Fruit fly (Drosophila melanogaster) whole organism, wandering third instar larva: ENCODE measurements around the gene Dcr-1.

ENCODE experiments used
- Abd-B ChIP-seq: fragments of >200 bp; optimal IDR thresholded peaks from 2 replicates; lab custom pipeline; 2017; ENCODE audit warnings: missing biosample characterization, missing genetic modification characterization
- CG9705 ChIP-seq: fragments of 200-800 bp; sonication (Bioruptor generic); optimal IDR thresholded peaks from 2 replicates; lab custom pipeline; 2018; ENCODE audit warnings: missing biosample characterization, mild to moderate bottlenecking, missing genetic modification characterization
- CrebA ChIP-seq: fragments of 200-800 bp; sonication (Bioruptor generic); optimal IDR thresholded peaks from 2 replicates; lab custom pipeline; 2016; ENCODE audit warnings: missing biosample characterization, mild to moderate bottlenecking, missing genetic modification characterization, borderline replicate concordance
- Dfd ChIP-seq: fragments of >200 bp; optimal IDR thresholded peaks from 2 replicates; lab custom pipeline; 2017; ENCODE audit warnings: missing biosample characterization, missing genetic modification characterization
- Dif ChIP-seq: fragments of 200-275, 200-300 bp; sonication (Bioruptor generic); optimal IDR thresholded peaks from 2 replicates; lab custom pipeline; 2018; ENCODE audit warnings: missing biosample characterization, missing genetic modification characterization; ENCODE audit not compliant: partially characterized antibody
- GATAd ChIP-seq: sonication (Bioruptor generic); optimal IDR thresholded peaks from 2 replicates; lab custom pipeline; 2016; ENCODE audit warnings: missing biosample characterization, missing genetic modification characterization
- HLH106 ChIP-seq: fragments of 200-800 bp; optimal IDR thresholded peaks from 3 replicates; lab custom pipeline; 2019; ENCODE audit warnings: missing biosample characterization, mild to moderate bottlenecking, missing genetic modification characterization, moderate library complexity
- Hnf4 ChIP-seq: fragments of 200-800 bp; sonication (Bioruptor generic); optimal IDR thresholded peaks from 2 replicates; lab custom pipeline; 2016; ENCODE audit warnings: missing biosample characterization, mild to moderate bottlenecking, missing genetic modification characterization
- Hr78 ChIP-seq: fragments of >200 bp; optimal IDR thresholded peaks from 2 replicates; lab custom pipeline; 2017; ENCODE audit warnings: missing biosample characterization, missing genetic modification characterization
- Hr83 ChIP-seq: fragments of 200-300 bp; sonication (Bioruptor generic); optimal IDR thresholded peaks from 2 replicates; lab custom pipeline; 2016; ENCODE audit warnings: missing biosample characterization, mild to moderate bottlenecking, missing genetic modification characterization, moderate library complexity; ENCODE audit not compliant: poor library complexity, severe bottlenecking
- Jra ChIP-seq: sonication (Bioruptor generic); optimal IDR thresholded peaks from 2 replicates; lab custom pipeline; 2016; ENCODE audit warnings: missing biosample characterization, missing genetic modification characterization
- Mio ChIP-seq: sonication (Bioruptor generic); optimal IDR thresholded peaks from 2 replicates; lab custom pipeline; 2016; ENCODE audit warnings: missing biosample characterization, missing genetic modification characterization
- Myc ChIP-seq: fragments of >200 bp; optimal IDR thresholded peaks from 2 replicates; lab custom pipeline; 2017
- N ChIP-seq: fragments of >200 bp; optimal IDR thresholded peaks from 2 replicates; lab custom pipeline; 2018; ENCODE audit warnings: missing biosample characterization, missing external identifiers, missing genetic modification characterization
- OdsH ChIP-seq: fragments of 200-800 bp; sonication (Bioruptor generic); optimal IDR thresholded peaks from 2 replicates; lab custom pipeline; 2016; ENCODE audit warnings: missing biosample characterization, mild to moderate bottlenecking, missing genetic modification characterization
- Rel ChIP-seq, 2 experiments: fragments of 200-800 bp; sonication (Bioruptor generic) in 1 of 2; optimal IDR thresholded peaks; 2 replicates in 1 of 2; 3 replicates in 1 of 2; lab custom pipeline; 2016 to 2019; ENCODE audit warnings: mild to moderate bottlenecking in 2 of 2, missing biosample characterization in 2 of 2, missing genetic modification characterization in 2 of 2, moderate library complexity in 1 of 2
- Sp1 ChIP-seq: fragments of 200-800 bp; sonication (Bioruptor generic); optimal IDR thresholded peaks from 3 replicates; lab custom pipeline; 2019; ENCODE audit warnings: missing biosample characterization, mild to moderate bottlenecking, missing genetic modification characterization, moderate library complexity
- Vsx2 ChIP-seq: fragments of 200-300, 225-300 bp; sonication (Bioruptor generic); optimal IDR thresholded peaks from 2 replicates; lab custom pipeline; 2018; ENCODE audit warnings: missing biosample characterization, missing genetic modification characterization; ENCODE audit not compliant: partially characterized antibody
- br ChIP-seq: fragments of 200-800 bp; sonication (Bioruptor generic); optimal IDR thresholded peaks from 2 replicates; lab custom pipeline; 2016; ENCODE audit warnings: missing biosample characterization, missing genetic modification characterization
- brk ChIP-seq: fragments of 200-800 bp; sonication (Bioruptor generic); optimal IDR thresholded peaks from 2 replicates; lab custom pipeline; 2016; ENCODE audit warnings: missing biosample characterization, mild to moderate bottlenecking, missing genetic modification characterization
- dmrt93B ChIP-seq: fragments of 200-800 bp; sonication (Bioruptor generic); optimal IDR thresholded peaks from 2 replicates; lab custom pipeline; 2018; ENCODE audit warnings: missing biosample characterization, mild to moderate bottlenecking, missing genetic modification characterization
- ey ChIP-seq: fragments of 200-800 bp; sonication (Bioruptor generic); optimal IDR thresholded peaks from 2 replicates; lab custom pipeline; 2016; ENCODE audit warnings: missing biosample characterization, missing genetic modification characterization
- foxo ChIP-seq, 2 experiments: fragments of 200-800 bp; sonication (Bioruptor generic); optimal IDR thresholded peaks; 2 replicates in 1 of 2; 3 replicates in 1 of 2; lab custom pipeline; 2016 to 2017; ENCODE audit warnings: missing biosample characterization in 2 of 2, missing genetic modification characterization in 2 of 2
- fru ChIP-seq: fragments of 200-800 bp; sonication (Bioruptor generic); optimal IDR thresholded peaks from 3 replicates; lab custom pipeline; 2016; ENCODE audit warnings: missing biosample characterization, mild to moderate bottlenecking, missing genetic modification characterization
- h ChIP-seq: fragments of 200-800 bp; sonication (Bioruptor generic); optimal IDR thresholded peaks from 3 replicates; lab custom pipeline; 2016; ENCODE audit warnings: missing biosample characterization, mild to moderate bottlenecking, missing genetic modification characterization
- lola ChIP-seq: fragments of >200 bp; optimal IDR thresholded peaks from 2 replicates; lab custom pipeline; 2017; ENCODE audit warnings: missing biosample characterization, missing genetic modification characterization
- pan ChIP-seq: fragments of >200 bp; optimal IDR thresholded peaks from 2 replicates; lab custom pipeline; 2017
- psq ChIP-seq: fragments of 200-800 bp; sonication (Bioruptor generic); optimal IDR thresholded peaks from 3 replicates; lab custom pipeline; 2017; ENCODE audit warnings: missing biosample characterization, mild to moderate bottlenecking, missing genetic modification characterization, moderate library complexity
- rgr ChIP-seq: fragments of 200-800 bp; sonication (Bioruptor generic); optimal IDR thresholded peaks from 3 replicates; lab custom pipeline; 2016; ENCODE audit warnings: missing biosample characterization, mild to moderate bottlenecking, missing genetic modification characterization
- sage ChIP-seq: fragments of 200-800 bp; sonication (Bioruptor generic); optimal IDR thresholded peaks from 2 replicates; lab custom pipeline; 2016; ENCODE audit warnings: missing biosample characterization, mild to moderate bottlenecking, missing genetic modification characterization
- sv ChIP-seq: fragments of 200-800 bp; sonication (Bioruptor generic); optimal IDR thresholded peaks from 3 replicates; lab custom pipeline; 2016; ENCODE audit warnings: missing biosample characterization, missing genetic modification characterization
- usp ChIP-seq: fragments of >200 bp; optimal IDR thresholded peaks from 2 replicates; lab custom pipeline; 2017; ENCODE audit warnings: missing biosample characterization, missing genetic modification characterization

The Dcr-1 gene

dm6 chr3R:22752929-22753328 lies 12.0 kb upstream of the Dcr-1 start:
- no peak for TF ChIP-seq rgr (GFP tag; lab: Kevin White, UChicago)

dm6 chr3R:22751698-22752097 lies 10.8 kb upstream of the Dcr-1 start:
- TF ChIP-seq Mio: no peak
- TF ChIP-seq foxo (GFP tag; optimal IDR thresholded peaks at IDR 0.05; lab: Kevin White, UChicago): no peak
- no peak for TF ChIP-seq CrebA (GFP tag; lab: Kevin White, UChicago)
- TF ChIP-seq Abd-B (GFP tag; lab: Kevin White, UChicago): no peak
- TF ChIP-seq dmrt93B (GFP tag; lab: Kevin White, UChicago): no peak
- TF ChIP-seq CG9705 (GFP tag; lab: Kevin White, UChicago): no peak
- TF ChIP-seq lola (GFP tag; lab: Kevin White, UChicago): no peak
- no peak for TF ChIP-seq Vsx2
- no peak for TF ChIP-seq h (GFP tag; lab: Kevin White, UChicago)
- no peak for TF ChIP-seq Jra (GFP tag; lab: Kevin White, UChicago)
- no peak for TF ChIP-seq Myc
- TF ChIP-seq GATAd (GFP tag; lab: Kevin White, UChicago): no peak
- no peak for TF ChIP-seq brk (GFP tag; lab: Kevin White, UChicago)
- no peak for TF ChIP-seq Hnf4 (GFP tag; lab: Kevin White, UChicago)
- TF ChIP-seq Dif (GFP tag; lab: Kevin White, UChicago): no peak
- no peak for TF ChIP-seq OdsH
- no peak for TF ChIP-seq ey (GFP tag; lab: Kevin White, UChicago)
- TF ChIP-seq sv: no peak
- no peak for TF ChIP-seq psq

- TF ChIP-seq N (peak; percentile 6), Hr83 (GFP tag; lab: Kevin White, UChicago) (no peak), ey (GFP tag; lab: Kevin White, UChicago) (peak; percentile 5), OdsH (no peak), dmrt93B (GFP tag; lab: Kevin White, UChicago) (no peak), CrebA (GFP tag; lab: Kevin White, UChicago) (no peak), rgr (GFP tag; lab: Kevin White, UChicago) (peak; percentile 11)
Measured at dm6 chr3R:22751111-22751510, 10.2 kb upstream of the Dcr-1 start.

dm6 chr3R:22750534-22750947 lies 9.7 kb upstream of the Dcr-1 start, which contains the start of the genes rumi, CG7029 and Usp12-46:
Gene rumi (minus strand): TSS chr3R:22750597.
Gene CG7029 (plus strand): TSS chr3R:22750901.
Gene Usp12-46 (plus strand): TSS chr3R:22750901.
- TF ChIP-seq usp (GFP tag; lab: Kevin White, UChicago) (no peak), CG9705 (GFP tag; lab: Kevin White, UChicago) (peak; percentile 78), rgr (GFP tag; lab: Kevin White, UChicago) (peak; percentile 89), ey (GFP tag; lab: Kevin White, UChicago) (peak; percentile 86), Rel (GFP tag; optimal IDR thresholded peaks at IDR 0.05; lab: Kevin White, UChicago) (no peak), Rel (tag; optimal IDR thresholded peaks at IDR 0.05; lab: Kevin White, UChicago) (peak; percentile 56), Sp1 (GFP tag; lab: Kevin White, UChicago) (peak; percentile 83), foxo (GFP tag; optimal IDR thresholded peaks at IDR 0.05; lab: Kevin White, UChicago) (peak; percentile 59 to 90), lola (GFP tag; lab: Kevin White, UChicago) (no peak), pan (lab: Kevin White, UChicago) (no peak), fru (GFP tag; lab: Kevin White, UChicago) (peak; percentile 86), sage (GFP tag; lab: Kevin White, UChicago) (no peak), HLH106 (tag; lab: Kevin White, UChicago) (peak; percentile 86), OdsH (peak; percentile 65), br (GFP tag; lab: Kevin White, UChicago) (peak; percentile 85), brk (GFP tag; lab: Kevin White, UChicago) (no peak), Hr78 (no peak), N (no peak), Hr83 (GFP tag; lab: Kevin White, UChicago) (peak; percentile 82), h (GFP tag; lab: Kevin White, UChicago) (peak; percentile 8), psq (peak; percentile 64), GATAd (GFP tag; lab: Kevin White, UChicago) (peak; percentile 49), Dfd (no peak), sv (peak; percentile 69)
